Worm (Caenorhabditis elegans) whole organism, mixed stage, embryonic: ENCODE data around the gene kin-33.

Experiments used
- M03D4.4 ChIP-seq: sonication (generic microtip); optimal IDR thresholded peaks from 2 replicates; lab custom pipeline; 2017; ENCODE audit warnings: mild to moderate bottlenecking, missing genetic modification characterization, missing compliant biosample characterization
- bed-3 ChIP-seq: fragments of 200-800 bp; sonication (Bioruptor generic); optimal IDR thresholded peaks from 3 replicates; lab custom pipeline; 2018; ENCODE audit warnings: mild to moderate bottlenecking, missing genetic modification characterization, moderate library complexity, missing compliant biosample characterization
- blmp-1 ChIP-seq: fragments of 150-350 bp; optimal IDR thresholded peaks from 2 replicates; lab custom pipeline; 2014; ENCODE audit warnings: missing biosample characterization, missing genetic modification characterization
- ceh-39 ChIP-seq: fragments of 150-350 bp; optimal IDR thresholded peaks from 2 replicates; lab custom pipeline; 2014; ENCODE audit warnings: missing biosample characterization, missing genetic modification characterization
- ceh-43 ChIP-seq: fragments of 200-800 bp; sonication (Bioruptor generic); optimal IDR thresholded peaks from 2 replicates; lab custom pipeline; 2018; ENCODE audit warnings: mild to moderate bottlenecking, missing genetic modification characterization, moderate library complexity, missing compliant biosample characterization
- ceh-83 ChIP-seq: fragments of 200-800 bp; sonication (Bioruptor generic); optimal IDR thresholded peaks from 2 replicates; lab custom pipeline; 2018; ENCODE audit warnings: mild to moderate bottlenecking, missing genetic modification characterization, missing compliant biosample characterization
- ces-1 ChIP-seq: fragments of 150-350 bp; optimal IDR thresholded peaks from 2 replicates; lab custom pipeline; 2014; ENCODE audit warnings: missing biosample characterization, missing genetic modification reagents, missing genetic modification characterization
- cnd-1 ChIP-seq: fragments of 200-800 bp; sonication (Bioruptor generic); optimal IDR thresholded peaks from 2 replicates; lab custom pipeline; 2018; ENCODE audit warnings: mild to moderate bottlenecking, missing genetic modification characterization, missing compliant biosample characterization
- drap-1 ChIP-seq: fragments of 200-800 bp; sonication (Bioruptor generic); optimal IDR thresholded peaks from 3 replicates; lab custom pipeline; 2018; ENCODE audit warnings: mild to moderate bottlenecking, missing genetic modification characterization, missing compliant biosample characterization
- elt-1 ChIP-seq: sonication (generic microtip); optimal IDR thresholded peaks from 2 replicates; lab custom pipeline; 2017; ENCODE audit warnings: missing genetic modification characterization, mild to moderate bottlenecking, missing compliant biosample characterization, antibody characterized with exemption, moderate library complexity, borderline replicate concordance; ENCODE audit not compliant: insufficient read depth
- elt-3 ChIP-seq: fragments of 150-350 bp; optimal IDR thresholded peaks from 2 replicates; lab custom pipeline; 2014; ENCODE audit warnings: missing biosample characterization, missing genetic modification characterization
- flh-1 ChIP-seq: fragments of 200-800 bp; sonication (Bioruptor generic); optimal IDR thresholded peaks from 2 replicates; lab custom pipeline; 2018; ENCODE audit warnings: mild to moderate bottlenecking, missing genetic modification characterization, moderate library complexity, missing compliant biosample characterization
- ham-2 ChIP-seq: fragments of 200-800 bp; sonication (Bioruptor generic); optimal IDR thresholded peaks from 2 replicates; lab custom pipeline; 2018; ENCODE audit warnings: mild to moderate bottlenecking, missing genetic modification characterization, missing compliant biosample characterization
- hlh-1 ChIP-seq: fragments of 150-350 bp; optimal IDR thresholded peaks from 2 replicates; lab custom pipeline; 2014; ENCODE audit warnings: missing biosample characterization, missing genetic modification reagents, missing genetic modification characterization
- lin-13 ChIP-seq: fragments of 150-350 bp; optimal IDR thresholded peaks from 2 replicates; lab custom pipeline; 2014; ENCODE audit warnings: missing biosample characterization, missing genetic modification characterization
- lin-32 ChIP-seq: fragments of 200-800 bp; sonication (Bioruptor generic); optimal IDR thresholded peaks from 2 replicates; lab custom pipeline; 2018; ENCODE audit warnings: mild to moderate bottlenecking, missing genetic modification characterization, missing compliant biosample characterization
- mab-5 ChIP-seq: fragments of 150-350 bp; optimal IDR thresholded peaks from 2 replicates; lab custom pipeline; 2014; ENCODE audit warnings: missing biosample characterization, missing genetic modification characterization
- mls-2 ChIP-seq: sonication (generic microtip); optimal IDR thresholded peaks from 2 replicates; lab custom pipeline; 2016; ENCODE audit warnings: mild to moderate bottlenecking, missing genetic modification characterization, moderate library complexity, missing compliant biosample characterization
- nhr-12 ChIP-seq: fragments of 150-350 bp; optimal IDR thresholded peaks from 2 replicates; lab custom pipeline; 2014; ENCODE audit warnings: missing biosample characterization, missing genetic modification characterization
- nhr-2 ChIP-seq: fragments of 150-350 bp; optimal IDR thresholded peaks from 2 replicates; lab custom pipeline; 2014; ENCODE audit warnings: missing biosample characterization, missing genetic modification characterization
- nhr-76 ChIP-seq: sonication (generic microtip); optimal IDR thresholded peaks from 2 replicates; lab custom pipeline; 2017; ENCODE audit warnings: missing biosample characterization, missing genetic modification characterization
- pha-4 ChIP-seq: fragments of 150-350 bp; optimal IDR thresholded peaks from 2 replicates; lab custom pipeline; 2018; ENCODE audit warnings: missing biosample characterization, missing genetic modification reagents, missing genetic modification characterization
- sem-2 ChIP-seq: fragments of 200-800 bp; sonication (Bioruptor generic); optimal IDR thresholded peaks from 2 replicates; lab custom pipeline; 2018; ENCODE audit warnings: mild to moderate bottlenecking, missing genetic modification characterization, missing compliant biosample characterization
- snpc-4 ChIP-seq: fragments of 150-350 bp; optimal IDR thresholded peaks from 2 replicates; lab custom pipeline; 2014; ENCODE audit warnings: missing biosample characterization, missing genetic modification characterization
- tbx-8 ChIP-seq: fragments of 200-800 bp; sonication (Bioruptor generic); optimal IDR thresholded peaks from 2 replicates; lab custom pipeline; 2018; ENCODE audit warnings: mild to moderate bottlenecking, missing genetic modification characterization, moderate library complexity, missing compliant biosample characterization
- unc-120 ChIP-seq: sonication (generic microtip); optimal IDR thresholded peaks from 2 replicates; lab custom pipeline; 2017; ENCODE audit warnings: missing genetic modification characterization, missing compliant biosample characterization; ENCODE audit not compliant: poor library complexity, severe bottlenecking
- unc-39 ChIP-seq: fragments of 150-350 bp; optimal IDR thresholded peaks from 2 replicates; lab custom pipeline; 2014; ENCODE audit warnings: missing biosample characterization, missing genetic modification characterization
- unc-62 ChIP-seq: fragments of 150-350 bp; optimal IDR thresholded peaks from 2 replicates; lab custom pipeline; 2014; ENCODE audit warnings: missing biosample characterization, missing genetic modification reagents, missing genetic modification characterization
- zip-8 ChIP-seq: fragments of 150-350 bp; optimal IDR thresholded peaks from 2 replicates; lab custom pipeline; 2014; ENCODE audit warnings: missing biosample characterization, missing genetic modification characterization
- ztf-11 ChIP-seq: fragments of 150-350 bp; optimal IDR thresholded peaks from 2 replicates; lab custom pipeline; 2014; ENCODE audit warnings: missing biosample characterization, missing genetic modification characterization

kin-33 gene

ce11 chrV:234572-234971 lies at the start of gene kin-33:
Gene kin-33, minus strand, starts transcription at chrV:234672.
- no peak for TF ChIP-seq mab-5 (tag; lab: Kevin White, UChicago)
- TF ChIP-seq ceh-39, result no peak
- no peak for TF ChIP-seq elt-3 (tag; lab: Kevin White, UChicago)
- no peak for TF ChIP-seq nhr-2 (tag; lab: Kevin White, UChicago)

DNA sequence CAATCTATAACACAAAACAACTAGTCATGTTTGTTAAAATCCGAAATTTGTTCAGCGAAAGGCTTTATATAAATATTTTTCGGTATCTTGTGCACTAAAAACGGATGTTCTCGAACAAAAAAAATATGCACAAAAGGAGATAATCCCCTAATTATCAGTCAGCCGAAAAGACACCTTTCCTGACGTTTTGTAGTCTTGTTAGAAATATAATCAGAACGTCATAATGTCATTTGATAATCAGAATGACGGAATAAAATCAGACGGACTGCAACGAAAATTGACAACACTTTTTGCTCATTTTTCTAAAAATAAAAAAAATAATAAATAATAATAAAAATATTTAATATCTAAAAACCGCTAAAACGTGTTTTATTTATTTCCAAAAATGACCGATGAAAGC lies 49.5 kb upstream of the kin-33 start:
- no peak for TF ChIP-seq snpc-4
- TF ChIP-seq tbx-8, result no peak
- TF ChIP-seq ztf-11, result no peak
- TF ChIP-seq unc-120 (tag; lab: Kevin White, UChicago), result no peak
- no peak for TF ChIP-seq nhr-12 (tag; lab: Kevin White, UChicago)
- TF ChIP-seq ceh-39, result no peak
- TF ChIP-seq lin-32, result no peak

DNA sequence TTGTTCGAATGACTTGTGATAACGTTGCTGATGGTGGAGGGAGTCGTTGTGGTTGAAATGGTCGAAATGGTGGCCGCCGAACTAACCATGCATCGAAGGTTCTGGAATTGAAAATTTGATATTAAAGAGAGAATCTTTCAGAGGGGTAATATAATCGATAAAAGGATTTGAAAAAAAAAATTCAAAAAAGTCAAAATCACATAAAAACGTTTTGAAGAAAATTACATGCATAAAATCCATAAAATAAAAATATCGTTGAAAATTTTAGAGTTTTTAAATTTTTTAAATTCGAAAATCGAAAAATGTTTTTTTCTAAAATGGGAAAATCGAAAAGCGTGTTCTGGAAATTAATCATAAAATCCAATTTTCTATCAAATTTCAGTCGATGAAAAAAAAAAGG lies 47.1 kb upstream of the kin-33 start, which contains the start of gene npr-5:
Gene npr-5 (minus strand): TSS at position 101 of the 400 bp plus-strand sequence.
- TF ChIP-seq cnd-1 (tag; lab: Kevin White, UChicago) (no peak), snpc-4 (no peak), ham-2 (no peak), M03D4.4 (no peak)
- TF ChIP-seq, all 35 proteins: peak for 0

DNA sequence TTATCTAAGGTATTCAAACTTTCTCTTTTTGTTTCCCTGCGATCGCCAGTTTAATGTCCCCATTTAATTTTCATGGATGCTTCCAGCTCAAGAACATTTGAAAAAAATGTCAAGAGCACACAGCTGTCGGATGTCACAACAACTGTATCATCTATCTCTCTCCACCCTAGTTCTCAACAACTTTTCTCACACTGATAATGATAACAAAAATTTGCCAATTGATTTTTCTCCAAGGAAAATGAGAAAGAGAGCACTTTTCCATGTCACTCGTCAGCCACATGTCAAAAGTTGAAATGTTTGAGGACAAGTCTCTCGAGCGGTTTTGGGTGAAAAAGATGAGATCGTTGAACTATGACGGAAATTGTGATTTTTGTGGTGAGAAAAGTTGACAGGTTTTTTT lies 46.6 kb upstream of the kin-33 start:
- TF ChIP-seq hlh-1 (peak; percentile 41), ceh-39 (no peak), unc-120 (tag; lab: Kevin White, UChicago) (peak; percentile 14), drap-1 (no peak), nhr-2 (tag; lab: Kevin White, UChicago) (no peak), unc-62 (GFP tag; lab: Kevin White, UChicago) (peak; percentile 97)

ce11 chrV:272837-273236 lies 38.4 kb upstream of the kin-33 start, which contains the start of gene nlp-70:
Gene nlp-70, minus strand, starts transcription at chrV:272937.
- no peak for TF ChIP-seq ceh-43
- no peak for TF ChIP-seq ztf-11
- no peak for TF ChIP-seq ceh-83
- TF ChIP-seq sem-2 (GFP tag; lab: Kevin White, UChicago), result no peak
- no peak for TF ChIP-seq hlh-1
- TF ChIP-seq mab-5 (tag; lab: Kevin White, UChicago), result no peak
- TF ChIP-seq ham-2, result no peak
- TF ChIP-seq lin-32, result no peak
- TF ChIP-seq nhr-2 (tag; lab: Kevin White, UChicago), result no peak
- no peak for TF ChIP-seq blmp-1 (tag; lab: Kevin White, UChicago)
- no peak for TF ChIP-seq pha-4 (tag; lab: Kevin White, UChicago)
- no peak for TF ChIP-seq elt-1
- no peak for TF ChIP-seq unc-62 (GFP tag; lab: Kevin White, UChicago)
- TF ChIP-seq zip-8, result no peak

ce11 chrV:268007-268406 lies 33.5 kb upstream of the kin-33 start, which contains the start of gene lgc-26:
Gene lgc-26, plus strand, starts transcription at chrV:268307.
- no peak for TF ChIP-seq lin-13 (tag; lab: Kevin White, UChicago)
- no peak for TF ChIP-seq M03D4.4
- no peak for TF ChIP-seq blmp-1 (tag; lab: Kevin White, UChicago)
- no peak for TF ChIP-seq ham-2
- TF ChIP-seq ces-1, result no peak
- TF ChIP-seq nhr-76 (tag; lab: Kevin White, UChicago), result no peak
- no peak for TF ChIP-seq bed-3 (GFP tag; lab: Kevin White, UChicago)
- no peak for TF ChIP-seq ceh-39
- no peak for TF ChIP-seq elt-1
- no peak for TF ChIP-seq unc-39
- TF ChIP-seq ceh-83, result no peak
- no peak for TF ChIP-seq cnd-1 (tag; lab: Kevin White, UChicago)
- TF ChIP-seq mls-2 (tag; lab: Kevin White, UChicago), result no peak
- TF ChIP-seq zip-8, result no peak
- no peak for TF ChIP-seq tbx-8
- no peak for TF ChIP-seq flh-1 (GFP tag; lab: Kevin White, UChicago)
- TF ChIP-seq ceh-43, result no peak
- TF ChIP-seq hlh-1, result no peak
- TF ChIP-seq snpc-4, result no peak
